Fruit fly (Drosophila melanogaster) whole organism, adult: ENCODE results near the gene ncd.

ENCODE experiments used
- CG12768 ChIP-seq: fragments of 200-800 bp; sonication (Bioruptor generic); optimal IDR thresholded peaks from 2 replicates; lab custom pipeline; 2017; ENCODE audit warnings: missing biosample characterization, missing genetic modification characterization, mild to moderate bottlenecking, moderate library complexity, missing genetic modification reagents
- CG1620 ChIP-seq: fragments of 200-800 bp; sonication (Bioruptor generic); optimal IDR thresholded peaks from 2 replicates; lab custom pipeline; 2016; ENCODE audit warnings: missing biosample characterization, missing genetic modification characterization
- CG5204 ChIP-seq: fragments of 200-800 bp; sonication (Bioruptor generic); optimal IDR thresholded peaks from 2 replicates; lab custom pipeline; 2016; ENCODE audit warnings: missing biosample characterization, missing genetic modification characterization
- CG7101 ChIP-seq: fragments of 200-800 bp; sonication (Bioruptor generic); optimal IDR thresholded peaks from 2 replicates; lab custom pipeline; 2018; ENCODE audit warnings: missing biosample characterization, mild to moderate bottlenecking, missing genetic modification characterization, moderate library complexity
- Clk ChIP-seq: fragments of 200-800 bp; sonication (Bioruptor generic); optimal IDR thresholded peaks from 2 replicates; lab custom pipeline; 2017; ENCODE audit warnings: missing biosample characterization, missing genetic modification characterization
- Crg-1 ChIP-seq: fragments of 200-800 bp; sonication (Bioruptor generic); optimal IDR thresholded peaks from 2 replicates; lab custom pipeline; 2016; ENCODE audit warnings: missing biosample characterization, missing genetic modification characterization
- Hr96 ChIP-seq: fragments of 200-800 bp; sonication (Bioruptor generic); optimal IDR thresholded peaks from 2 replicates; lab custom pipeline; 2016; ENCODE audit warnings: missing biosample characterization, missing genetic modification characterization
- cic ChIP-seq: fragments of 200-800 bp; sonication (Bioruptor generic); optimal IDR thresholded peaks from 2 replicates; lab custom pipeline; 2017; ENCODE audit warnings: missing biosample characterization, mild to moderate bottlenecking, missing genetic modification characterization, moderate library complexity
- cnc ChIP-seq, 2 experiments: fragments of >200 bp; optimal IDR thresholded peaks; 2 replicates each; lab custom pipeline; 2017
- kay ChIP-seq: fragments of 200-800 bp; sonication (Bioruptor generic); peaks from one replicate; lab custom pipeline; 2016; ENCODE audit warnings: missing biosample characterization, missing genetic modification characterization, borderline replicate concordance
- pad ChIP-seq: fragments of 200-800 bp; sonication (Bioruptor generic); optimal IDR thresholded peaks from 3 replicates; lab custom pipeline; 2017; ENCODE audit warnings: missing biosample characterization, missing genetic modification characterization, mild to moderate bottlenecking, moderate library complexity, missing genetic modification reagents
- tj ChIP-seq: fragments of 200-800 bp; sonication (Bioruptor generic); optimal IDR thresholded peaks from 3 replicates; lab custom pipeline; 2017; ENCODE audit warnings: missing biosample characterization, mild to moderate bottlenecking, missing genetic modification characterization, moderate library complexity

DNA sequence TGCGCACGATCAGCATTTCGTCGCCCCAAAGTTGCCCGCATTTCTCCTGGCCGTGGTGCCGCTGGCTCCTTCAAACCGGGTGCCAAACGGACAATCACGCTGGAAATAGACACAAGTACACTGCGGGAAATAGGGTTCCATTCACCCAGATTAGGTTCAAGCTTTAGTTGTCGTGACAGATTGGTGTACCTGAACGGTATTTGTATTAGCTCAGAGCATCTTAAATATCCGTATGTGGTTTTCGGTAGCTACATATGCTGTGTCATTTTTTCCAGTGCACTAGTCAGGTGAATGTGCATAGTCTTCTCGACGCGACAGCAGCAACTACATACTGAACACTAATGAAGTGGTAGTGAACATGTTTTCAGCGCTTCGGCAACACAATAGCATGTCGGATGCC lies 40.2 kb upstream of the ncd start:
- TF ChIP-seq kay (GFP tag; lab: Kevin White, UChicago) (no peak), Clk (GFP tag; lab: Kevin White, UChicago) (no peak), Hr96 (GFP tag; lab: Kevin White, UChicago) (no peak), CG12768 (GFP tag; lab: Kevin White, UChicago) (no peak), CG1620 (GFP tag; lab: Kevin White, UChicago) (no peak), pad (GFP tag; lab: Kevin White, UChicago) (no peak), CG5204 (GFP tag; lab: Kevin White, UChicago) (no peak), Crg-1 (GFP tag; lab: Kevin White, UChicago) (no peak), cic (no peak), tj (GFP tag; lab: Kevin White, UChicago) (no peak), CG7101 (tag; lab: Kevin White, UChicago) (no peak), cnc (optimal IDR thresholded peaks at IDR 0.05; lab: Kevin White, UChicago) (no peak)
